Fruit fly (Drosophila melanogaster) whole organism: ENCODE data around the gene CG42709.

Source experiments
- CG8478 ChIP-seq: fragments of >200 bp; optimal IDR thresholded peaks from 2 replicates; lab custom pipeline; 2018; ENCODE audit warnings: inconsistent platforms
- Dll ChIP-seq: fragments of >200 bp; optimal IDR thresholded peaks from 2 replicates; lab custom pipeline; 2017
- EcR ChIP-seq, 2 experiments: fragments of >200 bp; optimal IDR thresholded peaks; 2 replicates each; lab custom pipeline; 2017; ENCODE audit warnings: missing biosample characterization in 2 of 2, missing genetic modification characterization in 2 of 2, missing genetic modification reagents in 2 of 2
- pan ChIP-seq: fragments of >200 bp; optimal IDR thresholded peaks from 2 replicates; lab custom pipeline; 2017
- psq ChIP-seq: fragments of >200 bp; optimal IDR thresholded peaks from 2 replicates; lab custom pipeline; 2017

DNA sequence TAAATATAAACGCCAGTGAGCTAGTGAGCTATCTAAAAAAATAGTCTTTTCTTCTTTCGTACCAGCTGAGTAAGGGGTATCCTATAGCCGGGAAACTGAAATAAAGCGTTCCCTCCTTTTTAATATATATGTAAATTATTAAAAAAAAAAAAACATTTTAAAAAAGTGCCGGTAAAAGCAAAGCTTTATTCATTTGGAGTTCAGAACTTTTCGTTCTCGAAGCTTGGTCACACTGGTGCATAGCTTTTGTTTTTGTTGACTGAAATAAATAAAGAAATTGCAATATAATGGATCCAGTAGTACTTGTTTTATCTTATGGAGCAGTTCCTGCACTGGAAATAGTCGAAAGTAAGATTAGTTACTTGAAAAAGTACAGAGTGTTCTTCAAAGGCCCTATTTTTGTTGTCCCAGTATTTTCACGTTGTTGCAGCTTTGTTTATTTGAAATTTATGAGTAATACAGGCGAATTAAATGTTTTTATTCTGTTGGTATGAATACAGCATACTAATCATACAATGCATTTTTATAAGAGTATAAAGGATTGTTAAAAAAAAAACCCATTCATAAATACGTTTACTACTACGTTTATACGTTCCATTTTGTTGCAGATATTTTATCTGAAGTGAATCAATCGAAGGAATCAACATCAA is 44.7 kb upstream of the CG42709 start, which contains the start of gene CG32109:
- TF ChIP-seq Dll (lab: Kevin White, UChicago) (no peak), pan (lab: Kevin White, UChicago) (no peak), CG8478 (lab: Kevin White, UChicago) (no peak), psq (lab: Kevin White, UChicago) (no peak), EcR (GFP tag; optimal IDR thresholded peaks at IDR 0.05; lab: Kevin White, UChicago) (no peak)
